Worm (Caenorhabditis elegans): Measurements from ENCODE around the gene toe-1.

toe-1 gene

DNA sequence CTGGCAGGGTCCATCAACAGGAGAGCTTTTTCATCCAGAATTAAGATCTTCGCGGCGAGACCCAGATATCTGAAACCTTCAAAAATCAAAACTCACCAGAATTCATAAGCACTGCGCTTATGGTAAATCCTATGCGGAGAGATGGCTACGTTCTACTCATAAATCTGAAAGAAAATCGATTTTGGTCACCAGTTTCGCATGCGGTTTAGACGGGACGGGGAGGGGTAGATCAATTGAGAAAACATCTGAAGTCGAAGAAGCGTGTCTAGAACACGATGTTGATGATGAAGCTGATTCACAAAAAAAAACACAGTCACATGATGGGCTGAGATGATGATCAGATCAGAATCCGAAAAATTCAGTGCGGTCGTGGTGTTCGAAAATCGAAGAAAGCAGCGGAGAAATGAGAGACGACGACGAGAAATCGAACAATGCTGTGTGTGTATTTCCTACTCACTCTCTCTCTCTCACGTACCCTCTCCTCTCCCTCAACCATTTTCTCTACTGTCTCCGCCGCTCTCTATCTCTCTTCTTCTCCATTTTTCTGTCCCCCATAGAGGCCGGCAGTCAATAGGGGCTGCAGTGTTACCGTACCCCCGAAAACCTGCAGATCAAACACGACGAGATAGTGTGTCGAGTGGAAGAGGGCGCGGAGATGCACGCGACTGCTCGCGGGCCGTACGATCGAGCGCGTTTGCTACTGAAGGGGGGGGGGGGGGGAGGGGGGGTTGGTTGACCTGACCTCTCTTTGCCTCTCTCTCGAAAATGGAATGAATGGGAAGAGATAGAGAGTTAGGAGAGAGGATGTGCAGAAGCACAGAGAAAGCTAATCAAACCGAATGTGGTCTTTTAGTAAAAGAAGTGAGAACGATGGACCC is 48.4 kb upstream of the toe-1 start, which contains the start of gene ntl-2 (continued):
- TF ChIP-seq sptf-1 (tag; optimal IDR thresholded peaks at IDR 0.05) (no peak), lir-3 (tag; optimal IDR thresholded peaks at IDR 0.05; ENCODE audit: poor library complexity) (peak; percentile 85), mab-9 (GFP tag; IDR thresholded peaks at IDR 0.05) (peak; percentile 90), fos-1 (tag; optimal IDR thresholded peaks at IDR 0.05) (peak; percentile 86), nhr-47 (tag; optimal IDR thresholded peaks at IDR 0.05) (peak; percentile 97), efl-1 (optimal IDR thresholded peaks at IDR 0.05) (peak; percentile 89 to 94), efl-1 (GFP tag; optimal IDR thresholded peaks at IDR 0.05 in 1 of 2) (peak; percentile 76 to 98), snu-23 (GFP tag; optimal IDR thresholded peaks at IDR 0.05) (peak; percentile 93), efl-3 (GFP tag; optimal IDR thresholded peaks at IDR 0.05) (peak; percentile 71), tlp-1 (tag; optimal IDR thresholded peaks at IDR 0.05) (no peak), xbp-1 (tag; optimal IDR thresholded peaks at IDR 0.05) (peak; percentile 86), nhr-237 (tag; optimal IDR thresholded peaks at IDR 0.05) (peak; percentile 88), elt-3 (tag; optimal IDR thresholded peaks at IDR 0.05) (peak in 3 of 6 experiments; percentile 74 to 82 (median 77)), Y116A8C.19 (tag; optimal IDR thresholded peaks at IDR 0.05; ENCODE audit: borderline replicate concordance) (no peak), jun-1 (tag; optimal IDR thresholded peaks at IDR 0.05) (peak; percentile 95), C16A3.4 (tag; optimal IDR thresholded peaks at IDR 0.05) (peak; percentile 89), zag-1 (tag; optimal IDR thresholded peaks at IDR 0.05) (no peak), unc-98 (GFP tag; IDR thresholded peaks at IDR 0.05) (peak; percentile 48; the same call in 1 of the 2 replicates), lin-14 (GFP tag; optimal IDR thresholded peaks at IDR 0.05) (peak; percentile 100), snpc-4 (tag; optimal IDR thresholded peaks at IDR 0.05) (peak; percentile 88), sup-37 (GFP tag; optimal IDR thresholded peaks at IDR 0.05) (peak; percentile 92), aha-1 (tag; optimal IDR thresholded peaks at IDR 0.05) (peak; percentile 70), ces-1 (GFP tag; optimal IDR thresholded peaks at IDR 0.05) (no peak), ceh-90 (tag; optimal IDR thresholded peaks at IDR 0.05) (peak; percentile 33), vab-15 (tag; optimal IDR thresholded peaks at IDR 0.05) (peak; percentile 95), nhr-76 (tag; optimal IDR thresholded peaks at IDR 0.05) (no peak), nhr-19 (GFP tag; conservative IDR thresholded peaks at IDR 0.05) (peak; percentile 95), egl-13 (tag; optimal IDR thresholded peaks at IDR 0.05) (peak; percentile 87), fkh-10 (GFP tag; optimal IDR thresholded peaks at IDR 0.05) (peak; percentile 88), lsy-2 (tag; optimal IDR thresholded peaks at IDR 0.05) (peak; percentile 99), ets-5 (GFP tag; IDR thresholded peaks at IDR 0.05) (no peak), blmp-1 (tag; optimal IDR thresholded peaks at IDR 0.05) (peak; percentile 59), nhr-12 (tag; optimal IDR thresholded peaks at IDR 0.05) (peak; percentile 13), grh-1 (GFP tag; IDR thresholded peaks at IDR 0.05) (peak; percentile 91), lin-15B (tag; optimal IDR thresholded peaks at IDR 0.05) (peak; percentile 95), lin-39 (tag; optimal IDR thresholded peaks at IDR 0.05) (peak; percentile 77), ztf-11 (tag; optimal IDR thresholded peaks at IDR 0.05) (peak in 1 of 2 experiments; percentile 76), nhr-71 (tag; optimal IDR thresholded peaks at IDR 0.05) (peak; percentile 98), pax-3 (tag; optimal IDR thresholded peaks at IDR 0.05) (peak; percentile 97), egl-27 (tag; optimal IDR thresholded peaks at IDR 0.05) (peak; percentile 48 to 82), zip-4 (GFP tag; optimal IDR thresholded peaks at IDR 0.05) (peak; percentile 77), nhr-85 (tag) (peak; percentile 97), pag-3 (tag; optimal IDR thresholded peaks at IDR 0.05; ENCODE audit: borderline replicate concordance, insufficient read depth) (no peak), isw-1 (GFP tag; IDR thresholded peaks at IDR 0.05) (peak; percentile 94), tbx-2 (tag; optimal IDR thresholded peaks at IDR 0.05) (peak; percentile 93), irx-1 (tag; optimal IDR thresholded peaks at IDR 0.05) (peak; percentile 88), pqm-1 (tag; optimal IDR thresholded peaks at IDR 0.05) (peak; percentile 47), nhr-84 (tag; optimal IDR thresholded peaks at IDR 0.05) (no peak), lin-13 (GFP tag; optimal IDR thresholded peaks at IDR 0.05) (peak; percentile 97)

All from whole organism, L1 larva.